Fruit fly (Drosophila melanogaster) whole organism, embryonic: ENCODE results near the gene CG3726.

ENCODE experiments used
- CG10565 ChIP-seq: fragments of 200-800 bp; sonication (Bioruptor generic); optimal IDR thresholded peaks from 3 replicates; lab custom pipeline; 2016; ENCODE audit warnings: missing biosample characterization, mild to moderate bottlenecking, missing genetic modification characterization
- CG11398 ChIP-seq: fragments of 200-800 bp; sonication (Bioruptor generic); optimal IDR thresholded peaks from 2 replicates; lab custom pipeline; 2016; ENCODE audit warnings: missing biosample characterization, missing genetic modification characterization
- CG11695 ChIP-seq: fragments of 200-800 bp; sonication (Bioruptor generic); IDR thresholded peaks from 3 replicates; pipeline ENCODE4 v1.3.6; 2022; ENCODE audit warnings: missing biosample characterization, missing genetic modification characterization
- CG12769 ChIP-seq: fragments of 200-800 bp; sonication (Bioruptor generic); optimal IDR thresholded peaks from 2 replicates; lab custom pipeline; 2019; ENCODE audit warnings: missing biosample characterization, mild to moderate bottlenecking, missing genetic modification characterization, moderate library complexity
- CG13624 ChIP-seq: fragments of 200-800 bp; sonication (Bioruptor generic); optimal IDR thresholded peaks from 2 replicates; lab custom pipeline; 2016; ENCODE audit warnings: missing biosample characterization, missing genetic modification characterization
- CG14441 ChIP-seq: fragments of 200-800 bp; sonication (Bioruptor generic); IDR thresholded peaks from 2 replicates; pipeline ENCODE4 v1.3.6; 2022; ENCODE audit warnings: missing biosample characterization, missing genetic modification characterization
- CG15479 ChIP-seq: fragments of 200-800 bp; sonication (Bioruptor generic); optimal IDR thresholded peaks from 3 replicates; lab custom pipeline; 2019; ENCODE audit warnings: missing biosample characterization, mild to moderate bottlenecking, missing genetic modification characterization, moderate library complexity
- CG1603 ChIP-seq: fragments of 200-800 bp; sonication (Bioruptor generic); optimal IDR thresholded peaks from 2 replicates; lab custom pipeline; 2019; ENCODE audit warnings: missing biosample characterization, mild to moderate bottlenecking, missing genetic modification characterization, moderate library complexity
- CG16863 ChIP-seq: fragments of 200-800 bp; sonication (Bioruptor generic); optimal IDR thresholded peaks from 3 replicates; lab custom pipeline; 2016; ENCODE audit warnings: missing biosample characterization, missing genetic modification characterization
- CG17829 ChIP-seq: fragments of 200-800 bp; optimal IDR thresholded peaks from 2 replicates; lab custom pipeline; 2019; ENCODE audit warnings: missing biosample characterization, mild to moderate bottlenecking, missing genetic modification characterization, moderate library complexity
- CG1792 ChIP-seq: fragments of 200-800 bp; sonication (Bioruptor generic); optimal IDR thresholded peaks from 2 replicates; lab custom pipeline; 2016; ENCODE audit warnings: missing biosample characterization, missing genetic modification characterization
- CG2120 ChIP-seq: fragments of 200-800 bp; sonication (Bioruptor generic); optimal IDR thresholded peaks from 3 replicates; lab custom pipeline; 2016; ENCODE audit warnings: missing biosample characterization, missing genetic modification characterization
- CG2199 ChIP-seq: fragments of 200-800 bp; sonication (Bioruptor generic); IDR thresholded peaks from 3 replicates; pipeline ENCODE4 v1.3.6; 2022; ENCODE audit warnings: missing biosample characterization, missing genetic modification characterization
- CG2875 ChIP-seq: fragments of 200-800 bp; sonication (Bioruptor generic); optimal IDR thresholded peaks from 2 replicates; lab custom pipeline; 2017; ENCODE audit warnings: missing biosample characterization, mild to moderate bottlenecking, missing genetic modification characterization, missing genetic modification reagents
- CG30020 ChIP-seq: fragments of 200-800 bp; optimal IDR thresholded peaks from 2 replicates; lab custom pipeline; 2019; ENCODE audit warnings: missing biosample characterization, mild to moderate bottlenecking, missing genetic modification characterization, moderate library complexity
- CG30403 ChIP-seq: fragments of 200-800 bp; sonication (Bioruptor generic); optimal IDR thresholded peaks from 3 replicates; lab custom pipeline; 2016; ENCODE audit warnings: missing biosample characterization, missing genetic modification characterization
- CG4424 ChIP-seq: fragments of 200-800 bp; sonication (Bioruptor generic); optimal IDR thresholded peaks from 3 replicates; lab custom pipeline; 2016; ENCODE audit warnings: missing biosample characterization, missing genetic modification characterization
- CG4730 ChIP-seq: fragments of 200-800 bp; sonication (Bioruptor generic); IDR thresholded peaks from 2 replicates; pipeline ENCODE4 v1.3.6; 2022; ENCODE audit warnings: missing biosample characterization, missing genetic modification characterization
- CG6689 ChIP-seq: fragments of 200-800 bp; sonication (Bioruptor generic); IDR thresholded peaks from 2 replicates; pipeline ENCODE4 v1.3.6; 2022; ENCODE audit warnings: missing biosample characterization, missing genetic modification characterization
- CG7745 ChIP-seq: fragments of 200-800 bp; sonication (Bioruptor generic); optimal IDR thresholded peaks from 2 replicates; lab custom pipeline; 2018; ENCODE audit warnings: missing biosample characterization, mild to moderate bottlenecking, missing genetic modification characterization, moderate library complexity
- CG8290 ChIP-seq, 3 experiments: fragments of 200-800 bp; sonication (Bioruptor generic); optimal IDR thresholded peaks; 2 replicates each; lab custom pipeline; 2016 to 2019; ENCODE audit warnings: missing biosample characterization in 3 of 3, missing genetic modification characterization in 3 of 3, mild to moderate bottlenecking in 2 of 3, moderate library complexity in 1 of 3
- CG8924 ChIP-seq: fragments of 200-800 bp; optimal IDR thresholded peaks from 3 replicates; lab custom pipeline; 2019; ENCODE audit warnings: missing biosample characterization, mild to moderate bottlenecking, missing genetic modification characterization, moderate library complexity
- CG9932 ChIP-seq: fragments of 200-800 bp; sonication (Bioruptor generic); IDR thresholded peaks from 2 replicates; pipeline ENCODE4 v1.3.6; 2022; ENCODE audit warnings: missing biosample characterization, missing genetic modification characterization
- D19B ChIP-seq: fragments of 200-800 bp; sonication (Bioruptor generic); optimal IDR thresholded peaks from 2 replicates; lab custom pipeline; 2017; ENCODE audit warnings: missing biosample characterization, mild to moderate bottlenecking, missing genetic modification characterization
- Dek ChIP-seq: fragments of 200-800 bp; sonication (Bioruptor generic); optimal IDR thresholded peaks from 3 replicates; lab custom pipeline; 2019; ENCODE audit warnings: missing biosample characterization, mild to moderate bottlenecking, missing genetic modification characterization, moderate library complexity
- Doc3 ChIP-seq: fragments of 200-800 bp; sonication (Bioruptor generic); IDR thresholded peaks from 3 replicates; pipeline ENCODE4 v1.3.6; 2022; ENCODE audit warnings: missing biosample characterization, missing genetic modification characterization; ENCODE audit not compliant: partially characterized antibody
- Drgx ChIP-seq: fragments of 200-800 bp; sonication (Bioruptor generic); IDR thresholded peaks from 2 replicates; pipeline ENCODE4 v1.3.6; 2022; ENCODE audit warnings: missing biosample characterization, missing genetic modification characterization
- Ets65A ChIP-seq: fragments of 200-800 bp; sonication (Bioruptor generic); peaks from one replicate; lab custom pipeline; 2016; ENCODE audit warnings: missing biosample characterization, missing genetic modification characterization
- Fer2 ChIP-seq: fragments of 200-800 bp; sonication (Bioruptor generic); optimal IDR thresholded peaks from 2 replicates; lab custom pipeline; 2018; ENCODE audit warnings: missing biosample characterization, mild to moderate bottlenecking, missing genetic modification characterization, moderate library complexity
- Med ChIP-seq: fragments of 200-800 bp; sonication (Bioruptor generic); peaks from one replicate; lab custom pipeline; 2016; ENCODE audit warnings: missing biosample characterization, missing genetic modification characterization, mild to moderate bottlenecking, inconsistent platforms, moderate library complexity
- Side ChIP-seq: fragments of 200-800 bp; sonication (Bioruptor generic); optimal IDR thresholded peaks from 2 replicates; lab custom pipeline; 2016; ENCODE audit warnings: missing biosample characterization, missing genetic modification characterization
- crol ChIP-seq: fragments of 200-800 bp; sonication (Bioruptor generic); IDR thresholded peaks from 2 replicates; pipeline ENCODE4 v1.3.6; 2022; ENCODE audit warnings: missing biosample characterization, missing genetic modification characterization
- dmrt99B ChIP-seq: fragments of 200-800 bp; sonication (Bioruptor generic); optimal IDR thresholded peaks from 2 replicates; lab custom pipeline; 2018; ENCODE audit warnings: missing biosample characterization, mild to moderate bottlenecking, missing genetic modification characterization, moderate library complexity
- grau ChIP-seq: fragments of 200-800 bp; optimal IDR thresholded peaks from 3 replicates; lab custom pipeline; 2019; ENCODE audit warnings: missing biosample characterization, mild to moderate bottlenecking, missing genetic modification characterization, moderate library complexity
- ham ChIP-seq: fragments of 200-800 bp; sonication (Bioruptor generic); IDR thresholded peaks from 2 replicates; pipeline ENCODE4 v1.3.6; 2022; ENCODE audit warnings: missing biosample characterization, missing genetic modification characterization
- insv ChIP-seq, 2 experiments: fragments of 200-800 bp; sonication (Bioruptor generic); optimal IDR thresholded peaks; 3 replicates each; lab custom pipeline; 2016 to 2018; ENCODE audit warnings: missing biosample characterization in 2 of 2, missing genetic modification characterization in 2 of 2
- lab ChIP-seq: fragments of 200-800 bp; sonication (Bioruptor generic); optimal IDR thresholded peaks from 3 replicates; lab custom pipeline; 2017; ENCODE audit warnings: missing biosample characterization, missing genetic modification characterization, mild to moderate bottlenecking, moderate library complexity, missing genetic modification reagents
- nau ChIP-seq: fragments of 200-800 bp; sonication (Bioruptor generic); optimal IDR thresholded peaks from 3 replicates; lab custom pipeline; 2017; ENCODE audit warnings: missing biosample characterization, mild to moderate bottlenecking, missing genetic modification characterization, missing genetic modification reagents
- pho ChIP-seq: fragments of 200-800 bp; sonication (Bioruptor generic); optimal IDR thresholded peaks from 2 replicates; lab custom pipeline; 2016; ENCODE audit warnings: missing biosample characterization, missing genetic modification characterization
- run ChIP-seq: fragments of 200-800 bp; sonication (Bioruptor generic); optimal IDR thresholded peaks from 3 replicates; lab custom pipeline; 2018; ENCODE audit warnings: missing biosample characterization, mild to moderate bottlenecking, missing genetic modification characterization
- slp2 ChIP-seq: fragments of 200-800 bp; sonication (Bioruptor generic); optimal IDR thresholded peaks from 2 replicates; lab custom pipeline; 2016; ENCODE audit warnings: missing biosample characterization, missing genetic modification characterization
- trh ChIP-seq: fragments of 200-800 bp; sonication (Bioruptor generic); optimal IDR thresholded peaks from 2 replicates; lab custom pipeline; 2016; ENCODE audit warnings: missing biosample characterization, missing genetic modification characterization
- twi ChIP-seq: fragments of 200-800 bp; optimal IDR thresholded peaks from 2 replicates; lab custom pipeline; 2019; ENCODE audit warnings: missing biosample characterization, mild to moderate bottlenecking, missing genetic modification characterization, moderate library complexity
- unpg ChIP-seq: fragments of 200-800 bp; sonication (Bioruptor generic); optimal IDR thresholded peaks from 3 replicates; lab custom pipeline; 2018; ENCODE audit warnings: missing biosample characterization, mild to moderate bottlenecking, missing genetic modification characterization, moderate library complexity
- zfh2 ChIP-seq: fragments of 200-800 bp; sonication (Bioruptor generic); optimal IDR thresholded peaks from 2 replicates; lab custom pipeline; 2016; ENCODE audit warnings: missing biosample characterization, missing genetic modification characterization

Gene CG3726

dm6 chrX:5973389-5974025 is 56.6 kb downstream of the CG3726 start (continued):
- TF ChIP-seq CG30020 (tag; lab: Kevin White, UChicago): no peak
- peak; percentile 63 for TF ChIP-seq Ets65A (GFP tag; lab: Kevin White, UChicago)
- TF ChIP-seq CG11398 (GFP tag; lab: Kevin White, UChicago): no peak
- no peak for TF ChIP-seq ham
- TF ChIP-seq, all 482 proteins: peak for 100

dm6 chrX:5974358-5975143 is 57.7 kb downstream of the CG3726 start:
- TF ChIP-seq Fer2 (no peak), insv (GFP tag; optimal IDR thresholded peaks at IDR 0.05; lab: Kevin White, UChicago) (no peak), twi (tag; lab: Kevin White, UChicago) (no peak), CG4730 (GFP tag; lab: Robert Waterston, UW) (no peak), Med (GFP tag; lab: Kevin White, UChicago) (peak; percentile 61), CG4424 (GFP tag; lab: Kevin White, UChicago) (no peak), crol (GFP tag; lab: Robert Waterston, UW) (peak; percentile 39; the same call in 1 of the 2 replicates), CG2199 (no peak), CG7745 (tag; lab: Kevin White, UChicago) (no peak), dmrt99B (tag; lab: Kevin White, UChicago) (peak; percentile 4), CG8924 (tag; lab: Kevin White, UChicago) (no peak)

- TF ChIP-seq CG9932 (GFP tag; lab: Robert Waterston, UW) (0 out of 2 replicates have a peak, but pooled peaks have one; percentile 4), CG6689 (0 out of 2 replicates have a peak, but pooled peaks have one; percentile 6), crol (GFP tag; lab: Robert Waterston, UW) (0 out of 2 replicates have a peak, but pooled peaks have one; percentile 10), Drgx (0 out of 2 replicates have a peak, but pooled peaks have one; percentile 20), lab (GFP tag; lab: Kevin White, UChicago) (peak; percentile 8), CG14441 (GFP tag; lab: Robert Waterston, UW) (0 out of 2 replicates have a peak, but pooled peaks have one; percentile 22), CG2875 (GFP tag; lab: Kevin White, UChicago) (no peak), unpg (no peak), Side (no peak), D19B (GFP tag; lab: Kevin White, UChicago) (no peak), pho (GFP tag; lab: Kevin White, UChicago) (no peak), CG30403 (GFP tag; lab: Kevin White, UChicago) (peak; percentile 22), CG1792 (GFP tag; lab: Kevin White, UChicago) (peak; percentile 9), Dek (tag; lab: Kevin White, UChicago) (no peak), CG16863 (GFP tag; lab: Kevin White, UChicago) (no peak), nau (GFP tag; lab: Kevin White, UChicago) (no peak), CG11695 (GFP tag; lab: Robert Waterston, UW) (no peak), zfh2 (no peak), CG12769 (tag; lab: Kevin White, UChicago) (no peak), dmrt99B (tag; lab: Kevin White, UChicago) (peak; percentile 21), CG1603 (tag; lab: Kevin White, UChicago) (peak; percentile 30), CG15479 (no peak), CG13624 (GFP tag; lab: Kevin White, UChicago) (no peak), slp2 (GFP tag; lab: Kevin White, UChicago) (no peak), grau (tag; lab: Kevin White, UChicago) (peak; percentile 28), CG2120 (GFP tag; lab: Kevin White, UChicago) (peak; percentile 22), CG8290 (GFP tag; optimal IDR thresholded peaks at IDR 0.05; lab: Kevin White, UChicago) (no peak), CG8290 (tag; optimal IDR thresholded peaks at IDR 0.05; lab: Kevin White, UChicago) (peak in 1 of 2 experiments; percentile 16), CG17829 (no peak), trh (GFP tag; lab: Kevin White, UChicago) (no peak), Doc3 (GFP tag; lab: Robert Waterston, UW) (no peak), CG10565 (no peak), run (tag; lab: Kevin White, UChicago) (no peak)
Observed at dm6 chrX:5977113-5977512, 60.2 kb downstream of the CG3726 start.
